Worm (Caenorhabditis elegans): ENCODE results near the gene F59E12.6.
A peak's percentile ranks its signal among the peaks of the same experiment; 100 is the strongest.

DNA sequence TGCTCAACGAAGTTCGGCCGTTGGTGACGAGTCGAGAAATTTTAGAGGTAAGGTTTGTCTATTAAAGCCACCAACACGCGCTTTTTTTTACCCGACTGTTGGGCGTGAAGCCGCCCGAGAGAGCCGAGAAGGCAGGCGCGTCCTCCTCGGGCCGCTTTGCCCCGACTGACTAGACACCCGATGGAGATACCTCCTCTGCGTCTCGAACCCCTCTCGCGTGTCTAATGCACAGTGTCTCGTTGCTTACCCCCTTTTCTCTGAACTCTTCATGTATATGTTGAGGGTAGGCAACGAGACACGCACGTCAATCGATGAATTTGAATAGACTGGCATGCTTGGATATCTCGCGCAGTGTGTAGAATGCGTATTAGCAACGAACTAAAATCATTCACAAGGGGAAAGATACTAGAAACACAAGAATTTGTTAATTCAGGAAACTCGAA lies 31.0 kb upstream of the F59E12.6 start:
- TF ChIP-seq med-1 (GFP tag; optimal IDR thresholded peaks at IDR 0.05; ENCODE audit: insufficient read depth) (no peak), tab-1 (GFP tag; IDR thresholded peaks at IDR 0.05) (peak; percentile 85), ztf-23 (GFP tag; IDR thresholded peaks at IDR 0.05) (peak; percentile 91), flt-1 (GFP tag; IDR thresholded peaks at IDR 0.05) (peak; percentile 95), klf-2 (GFP tag; conservative IDR thresholded peaks at IDR 0.05) (peak; percentile 73), ztf-29 (GFP tag; IDR thresholded peaks at IDR 0.05) (peak; percentile 95), cog-1 (tag; optimal IDR thresholded peaks at IDR 0.05) (peak; percentile 75), T22C8.4 (GFP tag; IDR thresholded peaks at IDR 0.05) (peak; percentile 86), ref-1 (GFP tag; conservative IDR thresholded peaks at IDR 0.05) (peak; percentile 66)
